Worm (Caenorhabditis elegans) whole organism, young adult: ENCODE data around the gene C55A6.11.

Experiments used
- B0019.2 ChIP-seq: fragments of 200-800 bp; sonication (Bioruptor generic); conservative IDR thresholded peaks from 2 replicates; pipeline ENCODE4 v1.3.6; 2022; ENCODE audit warnings: missing genetic modification reagents, missing genetic modification characterization, missing compliant biosample characterization
- B0261.1 ChIP-seq: sonication (generic microtip); optimal IDR thresholded peaks from 2 replicates; lab custom pipeline; 2016; ENCODE audit warnings: mild to moderate bottlenecking, missing genetic modification characterization, moderate library complexity, missing compliant biosample characterization
- C17E4.6 ChIP-seq: fragments of 200-800 bp; sonication (Bioruptor generic); IDR thresholded peaks from 2 replicates; pipeline ENCODE4 v1.3.6; 2022; ENCODE audit warnings: missing genetic modification reagents, missing genetic modification characterization, missing compliant biosample characterization
- D2030.7 ChIP-seq: fragments of 200-800 bp; sonication (Bioruptor generic); IDR thresholded peaks from 2 replicates; pipeline ENCODE4 v1.3.6; 2022; ENCODE audit warnings: missing genetic modification reagents, missing genetic modification characterization, missing compliant biosample characterization
- F10E7.11 ChIP-seq: sonication (generic microtip); optimal IDR thresholded peaks from 2 replicates; lab custom pipeline; 2017; ENCODE audit warnings: mild to moderate bottlenecking, missing genetic modification characterization, moderate library complexity, missing compliant biosample characterization
- F22D6.2 ChIP-seq: sonication (generic microtip); optimal IDR thresholded peaks from 2 replicates; lab custom pipeline; 2016; ENCODE audit warnings: mild to moderate bottlenecking, missing genetic modification characterization, missing compliant biosample characterization
- F23B12.7 ChIP-seq: sonication (generic microtip); optimal IDR thresholded peaks from 2 replicates; lab custom pipeline; 2017; ENCODE audit warnings: missing genetic modification characterization, mild to moderate bottlenecking, missing compliant biosample characterization, antibody characterized with exemption, moderate library complexity; ENCODE audit not compliant: insufficient read depth
- F39B2.1 ChIP-seq: fragments of 200-800 bp; sonication (Bioruptor generic); IDR thresholded peaks from 2 replicates; pipeline ENCODE4 v1.3.6; 2022; ENCODE audit warnings: missing genetic modification reagents, missing genetic modification characterization, missing compliant biosample characterization
- F55B11.4 ChIP-seq: sonication (generic microtip); optimal IDR thresholded peaks from 2 replicates; lab custom pipeline; 2016; ENCODE audit warnings: missing compliant biosample characterization, missing genetic modification characterization, borderline replicate concordance; ENCODE audit not compliant: insufficient read depth
- Y53G8AR.9 ChIP-seq: fragments of 200-800 bp; sonication (Bioruptor generic); conservative IDR thresholded peaks from 2 replicates; pipeline ENCODE4 v1.3.6; 2022; ENCODE audit warnings: missing genetic modification reagents, missing genetic modification characterization, missing compliant biosample characterization
- Y56A3A.18 ChIP-seq: fragments of 200-800 bp; sonication (Bioruptor generic); IDR thresholded peaks from 2 replicates; pipeline ENCODE4 v1.3.6; 2022; ENCODE audit warnings: missing genetic modification reagents, missing genetic modification characterization, missing compliant biosample characterization
- Y79H2A.3 ChIP-seq: fragments of 200-800 bp; sonication (Bioruptor generic); conservative IDR thresholded peaks from 2 replicates; pipeline ENCODE4 v1.3.6; 2022; ENCODE audit warnings: missing genetic modification reagents, missing genetic modification characterization, missing compliant biosample characterization
- ZK185.1 ChIP-seq: sonication (generic microtip); optimal IDR thresholded peaks from 2 replicates; lab custom pipeline; 2016; ENCODE audit warnings: mild to moderate bottlenecking, missing genetic modification characterization, missing compliant biosample characterization; ENCODE audit not compliant: poor library complexity, severe bottlenecking
- akir-1 ChIP-seq: fragments of 200-800 bp; sonication (Bioruptor generic); optimal IDR thresholded peaks from 2 replicates; lab custom pipeline; 2018; ENCODE audit warnings: mild to moderate bottlenecking, missing genetic modification characterization, moderate library complexity, missing compliant biosample characterization
- attf-5 ChIP-seq: fragments of 200-800 bp; sonication (Bioruptor generic); optimal IDR thresholded peaks from 2 replicates; lab custom pipeline; 2018; ENCODE audit warnings: mild to moderate bottlenecking, missing genetic modification characterization, missing compliant biosample characterization
- chd-7 ChIP-seq: sonication (generic microtip); optimal IDR thresholded peaks from 2 replicates; lab custom pipeline; 2016; ENCODE audit warnings: mild to moderate bottlenecking, missing genetic modification characterization, moderate library complexity, missing compliant biosample characterization
- die-1 ChIP-seq: sonication (generic microtip); optimal IDR thresholded peaks from 2 replicates; lab custom pipeline; 2016; ENCODE audit warnings: missing genotype, mild to moderate bottlenecking, missing genetic modification characterization, missing compliant biosample characterization
- gei-17 ChIP-seq: fragments of 200-800 bp; sonication (Bioruptor generic); optimal IDR thresholded peaks from 2 replicates; lab custom pipeline; 2018; ENCODE audit warnings: mild to moderate bottlenecking, missing genetic modification characterization, missing compliant biosample characterization
- hmg-1.2 ChIP-seq: fragments of 200-800 bp; sonication (Bioruptor generic); IDR thresholded peaks from 2 replicates; pipeline ENCODE4 v1.3.6; 2022; ENCODE audit warnings: missing genetic modification reagents, missing genetic modification characterization, missing compliant biosample characterization
- hrde-1 ChIP-seq: sonication (generic microtip); optimal IDR thresholded peaks from 2 replicates; lab custom pipeline; 2016; ENCODE audit warnings: missing genetic modification characterization, mild to moderate bottlenecking, missing compliant biosample characterization, moderate library complexity, missing genotype, missing genetic modification reagents, borderline replicate concordance
- hsf-1 ChIP-seq: fragments of 200-800 bp; sonication (Bioruptor generic); IDR thresholded peaks from 2 replicates; pipeline ENCODE4 v1.3.6; 2022; ENCODE audit warnings: missing genetic modification reagents, missing genetic modification characterization, missing compliant biosample characterization
- lag-1 ChIP-seq: fragments of 200-800 bp; sonication (Bioruptor generic); IDR thresholded peaks from 2 replicates; pipeline ENCODE4 v1.3.6; 2022; ENCODE audit warnings: missing genetic modification reagents, missing genetic modification characterization, missing compliant biosample characterization
- let-526 ChIP-seq: fragments of 200-800 bp; sonication (Bioruptor generic); IDR thresholded peaks from 2 replicates; pipeline ENCODE4 v1.3.6; 2022; ENCODE audit warnings: missing genetic modification reagents, missing genetic modification characterization, missing compliant biosample characterization
- lin-54 ChIP-seq: fragments of 200-800 bp; sonication (Bioruptor generic); optimal IDR thresholded peaks from 2 replicates; lab custom pipeline; 2018; ENCODE audit warnings: mild to moderate bottlenecking, missing genetic modification characterization, missing compliant biosample characterization
- lir-1 ChIP-seq: fragments of 200-800 bp; sonication (Bioruptor generic); conservative IDR thresholded peaks from 2 replicates; pipeline ENCODE4 v1.3.6; 2022; ENCODE audit warnings: missing genetic modification reagents, missing genetic modification characterization, missing compliant biosample characterization
- lsy-27 ChIP-seq: sonication (generic microtip); optimal IDR thresholded peaks from 2 replicates; lab custom pipeline; 2017; ENCODE audit warnings: missing genetic modification characterization, mild to moderate bottlenecking, missing compliant biosample characterization, antibody characterized with exemption, missing genotype, borderline replicate concordance; ENCODE audit not compliant: insufficient read depth
- madf-3 ChIP-seq: fragments of 200-800 bp; sonication (Bioruptor generic); IDR thresholded peaks from 2 replicates; pipeline ENCODE4 v1.3.6; 2022; ENCODE audit warnings: missing genetic modification reagents, missing genetic modification characterization, missing compliant biosample characterization
- madf-8 ChIP-seq: fragments of 200-800 bp; sonication (Bioruptor generic); conservative IDR thresholded peaks from 2 replicates; pipeline ENCODE4 v1.3.6; 2022; ENCODE audit warnings: missing genetic modification reagents, missing genetic modification characterization, missing compliant biosample characterization
- mcd-1 ChIP-seq: fragments of 200-800 bp; sonication (Bioruptor generic); IDR thresholded peaks from 2 replicates; pipeline ENCODE4 v1.3.6; 2022; ENCODE audit warnings: missing genetic modification reagents, missing genetic modification characterization, missing compliant biosample characterization
- mxl-1 ChIP-seq: sonication (generic microtip); optimal IDR thresholded peaks from 2 replicates; lab custom pipeline; 2016; ENCODE audit warnings: missing genetic modification characterization, missing compliant biosample characterization
- nfya-2 ChIP-seq: fragments of 200-800 bp; sonication (Bioruptor generic); IDR thresholded peaks from 2 replicates; pipeline ENCODE4 v1.3.6; 2022; ENCODE audit warnings: missing genetic modification reagents, missing genetic modification characterization, missing compliant biosample characterization
- nfyb-1 ChIP-seq: fragments of 200-800 bp; sonication (Bioruptor generic); IDR thresholded peaks from 2 replicates; pipeline ENCODE4 v1.3.6; 2022; ENCODE audit warnings: missing genetic modification reagents, missing genetic modification characterization, missing compliant biosample characterization
- nhr-90 ChIP-seq: sonication (generic microtip); optimal IDR thresholded peaks from 2 replicates; lab custom pipeline; 2016; ENCODE audit warnings: missing genotype, mild to moderate bottlenecking, missing genetic modification characterization, missing compliant biosample characterization
- pbrm-1 ChIP-seq: fragments of 200-800 bp; sonication (Bioruptor generic); IDR thresholded peaks from 2 replicates; pipeline ENCODE4 v1.3.6; 2022; ENCODE audit warnings: missing genetic modification reagents, missing genetic modification characterization, missing compliant biosample characterization
- pha-4 ChIP-seq: fragments of 150-350 bp; sonication (generic microtip); optimal IDR thresholded peaks from 2 replicates; lab custom pipeline; 2014; ENCODE audit warnings: missing biosample characterization, missing genetic modification reagents, missing genetic modification characterization
- rec-8 ChIP-seq, 2 experiments: sonication (generic microtip); optimal IDR thresholded peaks; 2 replicates each; lab custom pipeline; 2016; ENCODE audit warnings: mild to moderate bottlenecking in 2 of 2, missing genetic modification characterization in 2 of 2, missing genetic modification reagents in 2 of 2, missing genotype in 2 of 2, missing biosample characterization in 1 of 2, missing compliant biosample characterization in 1 of 2, moderate library complexity in 1 of 2
- repo-1 ChIP-seq: sonication (generic microtip); optimal IDR thresholded peaks from 2 replicates; lab custom pipeline; 2017; ENCODE audit warnings: mild to moderate bottlenecking, missing genetic modification characterization, missing compliant biosample characterization
- rpc-1 ChIP-seq, 2 experiments: fragments of 150-350 bp in 1 of 2; sonication (generic microtip) in 1 of 2; optimal IDR thresholded peaks; 2 replicates each; lab custom pipeline; 2014 to 2018; ENCODE audit warnings: missing biosample characterization in 1 of 2, missing genetic modification characterization in 1 of 2, missing genetic modification reagents in 1 of 2, missing genotype in 1 of 2
- sdz-38 ChIP-seq: sonication (generic microtip); optimal IDR thresholded peaks from 2 replicates; lab custom pipeline; 2016; ENCODE audit warnings: missing genotype, missing genetic modification characterization, missing compliant biosample characterization
- sea-2 ChIP-seq: fragments of 200-800 bp; sonication (Bioruptor generic); IDR thresholded peaks from 2 replicates; pipeline ENCODE4 v1.3.6; 2022; ENCODE audit warnings: missing genetic modification characterization, missing compliant biosample characterization
- snpc-1.1 ChIP-seq: sonication (generic microtip); optimal IDR thresholded peaks from 2 replicates; lab custom pipeline; 2017; ENCODE audit warnings: missing genetic modification characterization, mild to moderate bottlenecking, missing compliant biosample characterization, antibody characterized with exemption, moderate library complexity, missing genotype, missing genetic modification reagents; ENCODE audit not compliant: insufficient read depth
- snpc-3.4 ChIP-seq: sonication (generic microtip); optimal IDR thresholded peaks from 2 replicates; lab custom pipeline; 2017; ENCODE audit warnings: missing genetic modification characterization, mild to moderate bottlenecking, missing compliant biosample characterization, antibody characterized with exemption, moderate library complexity, missing genotype, missing genetic modification reagents
- tlf-1 ChIP-seq: fragments of 200-800 bp; sonication (Bioruptor generic); optimal IDR thresholded peaks from 2 replicates; lab custom pipeline; 2018; ENCODE audit warnings: mild to moderate bottlenecking, missing genetic modification characterization, missing compliant biosample characterization
- zfh-2 ChIP-seq: fragments of 200-800 bp; sonication (Bioruptor generic); conservative IDR thresholded peaks from 2 replicates; pipeline ENCODE4 v1.3.6; 2022; ENCODE audit warnings: missing genetic modification reagents, missing genetic modification characterization, missing compliant biosample characterization
- ztf-28 ChIP-seq: fragments of 200-800 bp; sonication (Bioruptor generic); IDR thresholded peaks from 2 replicates; pipeline ENCODE4 v1.3.6; 2022; ENCODE audit warnings: missing genetic modification reagents, missing genetic modification characterization, missing compliant biosample characterization

C55A6.11 gene

DNA sequence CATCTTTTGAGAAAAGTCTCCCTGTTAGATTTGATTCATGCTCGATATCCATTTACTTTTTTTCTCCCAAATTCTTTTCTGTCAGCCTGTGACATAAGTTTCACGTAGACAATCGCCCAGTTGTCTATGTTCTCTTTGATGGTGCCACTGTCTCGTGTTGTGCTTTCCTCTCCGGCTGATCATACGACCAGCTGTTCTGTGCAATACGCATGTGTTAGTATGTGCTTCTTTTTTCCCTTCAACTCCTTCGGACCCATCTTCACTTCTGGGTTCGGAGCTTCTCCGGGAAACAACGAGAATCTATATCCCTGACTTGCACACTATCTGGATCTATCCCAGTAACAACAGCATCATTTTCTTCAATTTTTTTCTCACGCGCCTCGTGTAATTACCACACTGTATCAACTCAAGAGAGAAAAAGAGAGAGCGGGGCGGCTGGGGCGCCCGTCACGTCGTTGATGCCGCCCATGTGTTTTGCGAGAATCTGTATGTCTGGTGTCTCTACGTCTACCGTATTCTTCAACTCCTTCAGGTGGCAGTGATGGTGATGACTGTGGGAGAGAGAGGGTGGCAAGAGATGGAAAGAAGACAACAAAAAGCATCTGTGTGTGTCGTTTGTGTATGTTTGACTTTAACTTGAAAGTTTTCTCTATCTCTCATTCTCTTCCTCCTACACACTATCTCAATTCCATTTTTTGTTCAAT is 11.7 kb downstream of the C55A6.11 start (continued):
- TF ChIP-seq hrde-1 (tag; lab: Kevin White, UChicago) (no peak), ztf-28 (GFP tag; lab: Robert Waterston, UW) (no peak), hsf-1 (no peak), mxl-1 (tag; lab: Kevin White, UChicago) (no peak), pbrm-1 (GFP tag; lab: Robert Waterston, UW) (0 out of 2 replicates have a peak, but pooled peaks have one; percentile 50), ZK185.1 (peak; percentile 40), lsy-27 (tag; lab: Kevin White, UChicago) (no peak), let-526 (GFP tag; lab: Robert Waterston, UW) (peak; percentile 26; the same call in 1 of the 2 replicates), nhr-90 (tag; lab: Kevin White, UChicago) (peak; percentile 84), rpc-1 (optimal IDR thresholded peaks at IDR 0.05; lab: Kevin White, UChicago) (no peak), rpc-1 (tag; optimal IDR thresholded peaks at IDR 0.05; lab: Kevin White, UChicago) (no peak), sea-2 (no peak), F10E7.11 (tag; lab: Kevin White, UChicago) (no peak), madf-8 (GFP tag; lab: Robert Waterston, UW) (no peak), madf-3 (GFP tag; lab: Robert Waterston, UW) (0 out of 2 replicates have a peak, but pooled peaks have one; percentile 23), zfh-2 (peak; percentile 79), D2030.7 (GFP tag; lab: Robert Waterston, UW) (no peak), repo-1 (tag; lab: Kevin White, UChicago) (peak; percentile 59), akir-1 (GFP tag; lab: Kevin White, UChicago) (no peak), chd-7 (tag; lab: Kevin White, UChicago) (peak; percentile 69), die-1 (tag; lab: Kevin White, UChicago) (peak; percentile 48), hmg-1.2 (GFP tag; lab: Robert Waterston, UW) (peak; percentile 78), nfya-2 (GFP tag; lab: Robert Waterston, UW) (no peak), sdz-38 (no peak), rec-8 (tag; optimal IDR thresholded peaks at IDR 0.05; lab: Kevin White, UChicago) (no peak), F22D6.2 (tag; lab: Kevin White, UChicago) (peak; percentile 85), snpc-1.1 (tag; lab: Kevin White, UChicago) (no peak), F39B2.1 (no peak), F23B12.7 (tag; lab: Kevin White, UChicago) (peak; percentile 7), pha-4 (tag; lab: Kevin White, UChicago) (no peak), Y53G8AR.9 (GFP tag; lab: Robert Waterston, UW) (0 out of 2 replicates have a peak, but pooled peaks have one; percentile 10), gei-17 (GFP tag; lab: Kevin White, UChicago) (peak; percentile 20), lir-1 (no peak), tlf-1 (GFP tag; lab: Kevin White, UChicago) (peak; percentile 42), mcd-1 (GFP tag; lab: Robert Waterston, UW) (no peak), attf-5 (peak; percentile 79), B0019.2 (GFP tag; lab: Robert Waterston, UW) (no peak), Y56A3A.18 (GFP tag; lab: Robert Waterston, UW) (0 out of 2 replicates have a peak, but pooled peaks have one; percentile 39), nfyb-1 (GFP tag; lab: Robert Waterston, UW) (no peak), Y79H2A.3 (GFP tag; lab: Robert Waterston, UW) (no peak), snpc-3.4 (tag; lab: Kevin White, UChicago) (no peak), B0261.1 (tag; lab: Kevin White, UChicago) (no peak), lin-54 (peak; percentile 8), C17E4.6 (GFP tag; lab: Robert Waterston, UW) (no peak), lag-1 (GFP tag; lab: Robert Waterston, UW) (no peak), F55B11.4 (no peak)
